Fruit fly (Drosophila melanogaster): ENCODE data around the gene Mst84Da.

dm6 chr3R:7317107-7317506, 48.5 kb upstream of the Mst84Da start, which contains the start of gene CG10029:
- TF ChIP-seq CG6683 (GFP tag; optimal IDR thresholded peaks at IDR 0.05) (no peak), CG31365 (tag; optimal IDR thresholded peaks at IDR 0.05) (no peak), jigr1 (GFP tag; IDR thresholded peaks at IDR 0.05) (no peak), tio (GFP tag; optimal IDR thresholded peaks at IDR 0.05) (no peak), pnt (GFP tag; optimal IDR thresholded peaks at IDR 0.05) (no peak), crp (GFP tag; optimal IDR thresholded peaks at IDR 0.05) (no peak), cato (GFP tag; optimal IDR thresholded peaks at IDR 0.05; ENCODE audit: borderline replicate concordance) (no peak), CG7963 (GFP tag; IDR thresholded peaks at IDR 0.05; ENCODE audit: partially characterized antibody) (no peak), Hr39 (optimal IDR thresholded peaks at IDR 0.05) (no peak), CG13894 (tag; optimal IDR thresholded peaks at IDR 0.05) (no peak)
